Worm (Caenorhabditis elegans): ENCODE measurements around the gene B0222.1.

The B0222.1 gene

DNA sequence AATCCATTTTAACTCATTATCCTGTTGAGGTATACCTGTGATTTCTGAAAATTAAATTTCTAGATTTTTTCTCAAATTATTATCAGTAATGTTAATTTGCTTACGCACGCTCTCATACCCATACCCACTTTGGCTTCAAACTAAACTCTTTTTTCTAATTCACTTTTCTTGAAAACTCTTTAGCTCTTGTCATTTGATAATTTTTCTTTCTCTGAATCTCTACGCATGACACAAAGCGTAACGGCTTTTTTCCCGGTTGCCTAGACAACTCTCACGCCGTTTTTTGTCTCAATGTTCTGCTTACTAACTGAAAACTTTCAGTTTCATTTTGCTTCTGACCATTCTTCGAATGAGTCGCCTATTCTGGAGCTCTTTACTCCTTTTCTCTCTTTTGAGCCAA lies at the start of gene B0222.1:
Gene B0222.1 (plus strand): TSS at position 306 of the 400 bp plus-strand sequence.
- TF ChIP-seq nhr-20 (tag; optimal IDR thresholded peaks at IDR 0.05), result peak; percentile 79
- peak; percentile 6 for TF ChIP-seq lin-14 (GFP tag; optimal IDR thresholded peaks at IDR 0.05)
- no peak for TF ChIP-seq tlp-1 (tag; optimal IDR thresholded peaks at IDR 0.05)
- peak; percentile 72 for TF ChIP-seq nhr-71 (tag; optimal IDR thresholded peaks at IDR 0.05)
- TF ChIP-seq hlh-17 (GFP tag; optimal IDR thresholded peaks at IDR 0.05; ENCODE audit: borderline replicate concordance), result no peak
- no peak for TF ChIP-seq nhr-28 (tag; optimal IDR thresholded peaks at IDR 0.05)
- peak; percentile 59 for TF ChIP-seq nhr-11 (tag; optimal IDR thresholded peaks at IDR 0.05)
- TF ChIP-seq C04F5.9 (tag; optimal IDR thresholded peaks at IDR 0.05), result no peak
- peak; percentile 62 for TF ChIP-seq nhr-47 (tag; optimal IDR thresholded peaks at IDR 0.05)
- no peak for TF ChIP-seq unc-62 (GFP tag; optimal IDR thresholded peaks at IDR 0.05)
- TF ChIP-seq dsc-1 (tag; optimal IDR thresholded peaks at IDR 0.05), result peak; percentile 29
- TF ChIP-seq ama-1 (optimal IDR thresholded peaks at IDR 0.05), result no peak
- peak; percentile 10 for TF ChIP-seq pax-3 (tag; optimal IDR thresholded peaks at IDR 0.05)
- TF ChIP-seq hlh-4 (tag; optimal IDR thresholded peaks at IDR 0.05), result no peak
- peak; percentile 9 for TF ChIP-seq sox-4 (tag; optimal IDR thresholded peaks at IDR 0.05)
- TF ChIP-seq swsn-7 (tag; optimal IDR thresholded peaks at IDR 0.05), result peak; percentile 3
- peak; percentile 95 for TF ChIP-seq fkh-8 (tag; optimal IDR thresholded peaks at IDR 0.05)

DNA sequence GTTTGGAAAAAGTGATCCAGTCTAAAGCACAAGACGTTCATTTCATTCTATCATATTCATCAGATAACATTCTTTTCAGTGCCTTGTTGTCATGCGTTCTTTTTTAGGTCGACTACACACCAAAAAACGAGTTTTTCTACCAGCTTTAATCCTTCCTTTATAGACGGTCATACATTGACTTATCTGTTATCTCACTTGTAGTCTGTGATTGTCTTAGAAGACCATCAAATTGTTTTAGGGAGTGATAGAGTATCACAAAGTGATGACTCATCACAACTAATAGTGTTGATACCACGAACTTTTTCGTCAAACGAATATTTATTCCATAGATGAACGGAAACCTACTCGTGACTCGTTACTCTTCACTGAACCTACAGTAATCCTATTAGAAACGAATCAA lies 48.2 kb upstream of the B0222.1 start:
- peak; percentile 26 for TF ChIP-seq mep-1 (tag; optimal IDR thresholded peaks at IDR 0.05)
- TF ChIP-seq aly-2 (tag; optimal IDR thresholded peaks at IDR 0.05), result no peak
- TF ChIP-seq nhr-85 (tag), result peak; percentile 82
- peak in 2 of 6 experiments; percentile 24 to 28 for TF ChIP-seq elt-3 (tag; optimal IDR thresholded peaks at IDR 0.05)
- TF ChIP-seq nhr-76 (tag; optimal IDR thresholded peaks at IDR 0.05), result no peak
- peak in 1 of 2 experiments; percentile 13 for TF ChIP-seq lin-35 (GFP tag; optimal IDR thresholded peaks at IDR 0.05)
- no peak for TF ChIP-seq egl-13 (tag; optimal IDR thresholded peaks at IDR 0.05)

DNA sequence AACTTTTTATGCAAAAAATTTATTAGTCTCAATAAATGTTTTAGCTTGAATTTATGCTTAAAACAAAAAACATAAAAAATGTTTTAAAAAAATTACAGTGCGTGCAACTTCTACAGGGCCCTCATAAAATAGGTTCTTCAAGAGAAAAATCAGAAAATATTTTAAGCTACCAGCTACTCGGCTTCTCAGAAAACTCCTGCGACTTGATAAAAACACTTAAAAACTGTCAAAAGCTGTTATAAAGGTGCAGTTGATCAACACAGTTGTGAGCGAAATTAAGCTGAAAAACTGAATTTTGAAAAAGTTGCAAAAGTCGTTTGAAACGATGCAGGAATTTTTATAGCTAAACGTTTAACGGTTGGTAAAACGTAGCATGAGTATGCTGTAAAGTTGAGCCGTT lies 45.3 kb upstream of the B0222.1 start:
- TF ChIP-seq mab-9 (GFP tag; IDR thresholded peaks at IDR 0.05) (0 out of 2 replicates have a peak, but pooled peaks have one; percentile 8), nhr-85 (tag) (peak; percentile 20), ama-1 (optimal IDR thresholded peaks at IDR 0.05) (peak; percentile 76), nhr-28 (tag; optimal IDR thresholded peaks at IDR 0.05) (no peak)

DNA sequence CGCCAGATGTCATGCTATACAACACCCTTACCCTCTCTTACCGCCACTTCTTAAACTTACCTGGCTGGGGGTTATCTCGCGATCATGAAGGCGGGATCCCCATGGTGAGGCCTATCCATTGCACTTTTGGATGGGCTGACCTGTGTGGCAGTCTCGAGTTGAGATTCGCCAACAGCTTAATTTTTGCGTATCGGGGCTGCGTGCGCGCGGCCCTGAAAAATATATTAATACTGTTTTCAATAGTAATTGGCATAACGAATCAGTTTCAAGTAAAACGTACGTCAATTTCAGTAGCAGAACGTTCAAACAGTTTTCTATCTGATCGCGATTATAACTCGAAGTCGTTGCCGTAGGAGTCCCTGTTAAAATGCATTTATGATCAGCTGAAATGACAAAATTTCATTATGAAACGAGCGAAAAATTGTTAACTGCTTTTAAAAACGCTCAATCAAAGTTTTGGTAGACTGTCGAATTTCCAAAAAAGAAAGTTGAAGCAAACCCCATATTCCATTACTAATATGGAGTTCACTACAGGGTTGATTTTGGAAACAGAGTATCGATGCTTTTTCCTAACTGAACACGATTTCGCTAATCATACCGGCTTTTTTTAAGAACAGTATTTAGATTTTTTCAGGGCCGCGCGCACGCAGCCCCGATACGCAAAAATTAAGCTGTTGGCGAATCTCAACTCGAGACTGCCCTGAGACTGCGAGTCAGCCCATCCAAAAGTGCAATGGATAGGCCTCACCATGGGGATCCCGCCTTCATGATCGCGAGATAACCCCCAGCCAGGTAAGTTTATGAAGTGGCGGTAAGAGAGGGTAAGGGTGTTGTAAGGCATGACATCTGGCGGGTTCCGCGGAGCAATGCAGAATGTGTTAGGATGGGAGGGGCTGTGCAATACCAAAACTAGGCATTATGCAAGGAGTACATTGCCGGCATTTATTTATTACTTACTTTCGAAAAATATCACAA lies 42.9 kb upstream of the B0222.1 start:
- peak; percentile 40 for TF ChIP-seq snpc-4 (tag; optimal IDR thresholded peaks at IDR 0.05)

DNA sequence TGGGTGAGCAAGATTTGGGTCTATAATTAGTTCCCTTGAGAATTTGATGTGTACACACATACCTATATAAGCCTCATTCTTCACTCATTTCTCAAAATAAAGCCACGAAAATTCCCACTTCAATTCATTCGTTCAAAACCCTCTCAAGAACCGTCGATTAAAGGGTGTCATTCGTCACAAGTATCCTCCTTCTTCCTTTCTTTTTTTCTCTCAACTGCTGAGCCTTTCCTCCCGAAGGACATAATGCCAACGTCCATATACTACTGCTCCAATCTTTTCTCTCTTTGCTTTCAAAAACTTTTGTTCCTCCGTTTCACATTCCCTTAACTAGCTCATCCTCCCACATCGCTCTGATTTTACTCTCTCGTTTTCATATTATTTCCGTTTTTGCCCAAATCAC lies 41.8 kb upstream of the B0222.1 start, which contains the start of gene T27E4.1:
Gene T27E4.1 (plus strand): TSS at position 137 of the 400 bp plus-strand sequence.
- TF ChIP-seq hlh-4 (tag; optimal IDR thresholded peaks at IDR 0.05) (no peak), alr-1 (tag; optimal IDR thresholded peaks at IDR 0.05; ENCODE audit: borderline replicate concordance) (no peak), lin-14 (GFP tag; optimal IDR thresholded peaks at IDR 0.05) (peak; percentile 63), hlh-17 (GFP tag; optimal IDR thresholded peaks at IDR 0.05; ENCODE audit: borderline replicate concordance) (no peak), mep-1 (tag; optimal IDR thresholded peaks at IDR 0.05) (no peak), fkh-10 (GFP tag; optimal IDR thresholded peaks at IDR 0.05) (no peak)

DNA sequence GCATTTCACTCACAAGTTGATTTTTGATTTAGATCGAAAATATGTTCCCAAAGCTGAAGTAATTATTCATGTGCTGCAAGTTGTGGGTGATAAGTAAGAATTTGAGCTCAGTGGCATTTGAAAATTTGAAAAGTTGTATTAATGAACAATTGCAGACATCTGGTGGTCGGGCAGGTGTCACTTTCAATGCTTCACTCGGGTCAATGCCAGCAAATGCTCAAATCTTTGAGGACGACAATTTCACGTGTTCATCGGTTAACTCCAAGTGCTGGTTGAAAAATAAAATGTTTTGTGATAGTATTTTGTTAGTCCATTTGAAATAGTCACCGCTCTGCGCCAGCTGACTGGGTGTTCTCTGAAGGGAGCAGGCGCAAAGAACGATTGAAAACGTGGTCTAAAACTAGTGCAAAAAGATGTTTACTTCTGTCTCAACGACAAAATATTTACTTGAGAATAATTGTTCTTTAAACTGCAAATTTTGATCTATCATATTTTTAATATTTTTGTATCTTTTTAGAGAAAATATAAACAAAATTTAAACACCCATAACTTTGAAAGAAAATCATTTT lies 39.9 kb upstream of the B0222.1 start:
- TF ChIP-seq fkh-4 (tag; optimal IDR thresholded peaks at IDR 0.05; ENCODE audit: borderline replicate concordance) (no peak), lin-15B (tag; optimal IDR thresholded peaks at IDR 0.05) (no peak), C04F5.9 (tag; optimal IDR thresholded peaks at IDR 0.05) (no peak), tbx-2 (tag; optimal IDR thresholded peaks at IDR 0.05) (peak; percentile 77), lin-35 (GFP tag; optimal IDR thresholded peaks at IDR 0.05) (peak; percentile 52 to 83), efl-3 (GFP tag; optimal IDR thresholded peaks at IDR 0.05) (no peak), lin-39 (tag; optimal IDR thresholded peaks at IDR 0.05) (peak; percentile 35), nhr-12 (tag; optimal IDR thresholded peaks at IDR 0.05) (no peak), efl-1 (optimal IDR thresholded peaks at IDR 0.05) (peak in 1 of 2 experiments; percentile 18), efl-1 (GFP tag; optimal IDR thresholded peaks at IDR 0.05 in 1 of 2) (peak in 1 of 2 experiments; percentile 93), unc-62 (GFP tag; optimal IDR thresholded peaks at IDR 0.05) (no peak), sox-4 (tag; optimal IDR thresholded peaks at IDR 0.05) (no peak), dsc-1 (tag; optimal IDR thresholded peaks at IDR 0.05) (no peak), rnt-1 (tag; optimal IDR thresholded peaks at IDR 0.05) (peak; percentile 68), pqm-1 (tag; optimal IDR thresholded peaks at IDR 0.05) (no peak), isw-1 (GFP tag; IDR thresholded peaks at IDR 0.05) (no peak), ztf-4 (tag; optimal IDR thresholded peaks at IDR 0.05) (no peak), pax-3 (tag; optimal IDR thresholded peaks at IDR 0.05) (peak; percentile 28), elt-3 (tag; optimal IDR thresholded peaks at IDR 0.05) (peak in 2 of 6 experiments; percentile 40 to 44)
